Fruit fly (Drosophila melanogaster): ENCODE data around the gene eff.

eff gene

DNA sequence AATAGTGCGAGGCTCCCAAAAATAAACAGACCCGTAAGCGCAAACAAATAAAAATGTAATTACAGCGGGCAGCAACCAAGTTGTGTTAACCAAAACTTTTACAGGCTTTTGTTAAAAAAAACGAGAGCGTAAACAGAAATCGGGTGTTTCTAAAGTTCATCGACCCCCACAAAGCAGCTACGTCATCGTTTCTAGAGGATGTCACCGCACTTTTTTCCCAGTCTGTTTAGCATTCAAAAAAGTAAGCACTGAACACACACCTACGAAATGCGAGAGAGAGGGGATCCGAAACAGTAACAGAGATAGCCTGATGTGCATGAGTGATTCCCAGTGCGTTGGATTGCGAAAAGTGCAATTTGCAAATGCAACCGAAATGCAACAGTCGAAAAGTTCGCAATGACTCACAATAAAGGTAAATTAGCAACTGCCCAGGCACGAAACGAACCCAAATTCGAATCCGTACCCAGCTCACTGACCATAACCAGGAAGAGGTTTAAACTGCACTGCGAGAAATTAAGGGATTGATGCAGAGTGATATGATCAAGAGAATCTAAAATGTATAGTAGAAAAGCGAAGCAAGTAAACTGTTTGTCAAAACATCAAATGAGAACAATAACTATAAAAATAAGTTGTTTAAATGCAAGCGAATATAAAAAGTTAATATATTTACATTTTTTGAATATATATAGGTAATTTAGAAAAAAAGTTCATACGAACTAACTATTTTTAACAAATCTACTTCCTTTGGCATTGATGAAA lies 49.9 kb downstream of the eff start (continued):
- TF ChIP-seq CG1792 (GFP tag; optimal IDR thresholded peaks at IDR 0.05) (no peak), repo (GFP tag; optimal IDR thresholded peaks at IDR 0.05) (no peak), br (optimal IDR thresholded peaks at IDR 0.05) (no peak), pho (GFP tag; optimal IDR thresholded peaks at IDR 0.05) (no peak), CG2889 (GFP tag; IDR thresholded peaks at IDR 0.05) (no peak), tx (GFP tag; optimal IDR thresholded peaks at IDR 0.05) (no peak), CG11560 (tag; IDR thresholded peaks at IDR 0.05) (no peak), cas (GFP tag; IDR thresholded peaks at IDR 0.05) (no peak), da (GFP tag; optimal IDR thresholded peaks at IDR 0.05) (no peak), ftz-f1 (GFP tag; optimal IDR thresholded peaks at IDR 0.05) (no peak), CG18619 (GFP tag; optimal IDR thresholded peaks at IDR 0.05) (no peak), fd102C (GFP tag; optimal IDR thresholded peaks at IDR 0.05) (no peak), Hr51 (GFP tag; optimal IDR thresholded peaks at IDR 0.05) (no peak), Optix (GFP tag; IDR thresholded peaks at IDR 0.05) (no peak), CG12769 (tag; optimal IDR thresholded peaks at IDR 0.05) (no peak), gem (tag; optimal IDR thresholded peaks at IDR 0.05) (peak; percentile 47), sr (GFP tag; IDR thresholded peaks at IDR 0.05) (no peak), CG1832 (GFP tag; optimal IDR thresholded peaks at IDR 0.05) (no peak), chn (GFP tag; optimal IDR thresholded peaks at IDR 0.05) (no peak), run (tag; optimal IDR thresholded peaks at IDR 0.05) (no peak), CG15479 (GFP tag; optimal IDR thresholded peaks at IDR 0.05) (peak; percentile 28), Bdp1 (GFP tag; optimal IDR thresholded peaks at IDR 0.05) (no peak), CG12155 (GFP tag; optimal IDR thresholded peaks at IDR 0.05) (no peak), NfI (GFP tag; optimal IDR thresholded peaks at IDR 0.05) (no peak), slou (GFP tag; optimal IDR thresholded peaks at IDR 0.05) (no peak), Pdp1 (GFP tag; optimal IDR thresholded peaks at IDR 0.05) (no peak), Hr3 (GFP tag; optimal IDR thresholded peaks at IDR 0.05) (no peak), CG13424 (tag; optimal IDR thresholded peaks at IDR 0.05) (no peak), HLH4C (GFP tag; IDR thresholded peaks at IDR 0.05; ENCODE audit: partially characterized antibody) (no peak), sc (optimal IDR thresholded peaks at IDR 0.05) (no peak), sc (GFP tag; optimal IDR thresholded peaks at IDR 0.05) (peak; percentile 9), CG4854 (GFP tag; optimal IDR thresholded peaks at IDR 0.05) (no peak), pan (optimal IDR thresholded peaks at IDR 0.05) (no peak), pan (GFP tag; optimal IDR thresholded peaks at IDR 0.05 in 1 of 2, IDR thresholded peaks at IDR 0.05 in 1 of 2) (no peak), fd64A (GFP tag; optimal IDR thresholded peaks at IDR 0.05) (no peak), CG34422 (GFP tag; IDR thresholded peaks at IDR 0.05) (no peak), CG16863 (GFP tag; optimal IDR thresholded peaks at IDR 0.05) (no peak), pros (GFP tag; optimal IDR thresholded peaks at IDR 0.05) (no peak), Dip2 (GFP tag; IDR thresholded peaks at IDR 0.05) (no peak), CG16815 (GFP tag; optimal IDR thresholded peaks at IDR 0.05) (no peak), Sox102F (GFP tag; optimal IDR thresholded peaks at IDR 0.05) (peak; percentile 15), sens-2 (GFP tag; IDR thresholded peaks at IDR 0.05) (no peak), sna (GFP tag; IDR thresholded peaks at IDR 0.05; ENCODE audit: partially characterized antibody) (no peak), Xrp1 (GFP tag; IDR thresholded peaks at IDR 0.05) (peak; percentile 27; the same call in 1 of the 2 replicates), Xbp1 (GFP tag; optimal IDR thresholded peaks at IDR 0.05) (peak; percentile 0), CG4328 (GFP tag; optimal IDR thresholded peaks at IDR 0.05) (no peak), CG7839 (tag; optimal IDR thresholded peaks at IDR 0.05) (peak; percentile 3), her (GFP tag; optimal IDR thresholded peaks at IDR 0.05) (no peak), trh (GFP tag; optimal IDR thresholded peaks at IDR 0.05) (no peak), vvl (GFP tag; IDR thresholded peaks at IDR 0.05) (no peak), nom (GFP tag; optimal IDR thresholded peaks at IDR 0.05) (no peak)

Measured in whole organism, embryonic.